Fruit fly (Drosophila melanogaster) whole organism, prepupa: Measurements from ENCODE around the gene Hydr2.

Source experiments
- CG10631 ChIP-seq: fragments of 200-800 bp; sonication (Bioruptor generic); optimal IDR thresholded peaks from 2 replicates; lab custom pipeline; 2016; ENCODE audit warnings: missing biosample characterization, missing genetic modification characterization
- CG11762 ChIP-seq: fragments of 200-800 bp; sonication (Bioruptor generic); optimal IDR thresholded peaks from 3 replicates; lab custom pipeline; 2016; ENCODE audit warnings: missing biosample characterization, missing genetic modification characterization; ENCODE audit not compliant: insufficient read depth
- CG15336 ChIP-seq: fragments of 200-800 bp; sonication (Bioruptor generic); IDR thresholded peaks from 2 replicates; pipeline ENCODE4 v1.3.6; 2022; ENCODE audit warnings: missing biosample characterization, missing genetic modification characterization
- CG34406 ChIP-seq: fragments of 200-800 bp; sonication (Bioruptor generic); optimal IDR thresholded peaks from 3 replicates; lab custom pipeline; 2016; ENCODE audit warnings: missing biosample characterization, missing genetic modification characterization
- CG3919 ChIP-seq: fragments of 200-800 bp; sonication (Bioruptor generic); optimal IDR thresholded peaks from 3 replicates; lab custom pipeline; 2016; ENCODE audit warnings: missing biosample characterization, missing genetic modification characterization
- CG4318 ChIP-seq: fragments of 200-800 bp; sonication (Bioruptor generic); optimal IDR thresholded peaks from 3 replicates; lab custom pipeline; 2017; ENCODE audit warnings: missing biosample characterization, mild to moderate bottlenecking, missing genetic modification characterization
- CG6163 ChIP-seq: fragments of 200-800 bp; sonication (Bioruptor generic); IDR thresholded peaks from 3 replicates; pipeline ENCODE4 v1.3.6; 2022; ENCODE audit warnings: missing biosample characterization, missing genetic modification characterization
- CG6276 ChIP-seq: fragments of 200-800 bp; sonication (Bioruptor generic); optimal IDR thresholded peaks from 2 replicates; lab custom pipeline; 2017; ENCODE audit warnings: missing biosample characterization, mild to moderate bottlenecking, missing genetic modification characterization
- CG6854 ChIP-seq: fragments of 200-800 bp; sonication (Bioruptor generic); optimal IDR thresholded peaks from 2 replicates; lab custom pipeline; 2017; ENCODE audit warnings: missing biosample characterization, mild to moderate bottlenecking, missing genetic modification characterization
- CG8632 ChIP-seq: fragments of 200-800 bp; sonication (Bioruptor generic); optimal IDR thresholded peaks from 3 replicates; lab custom pipeline; 2016; ENCODE audit warnings: missing biosample characterization, missing genetic modification characterization
- CG9139 ChIP-seq: fragments of 200-800 bp; sonication (Bioruptor generic); optimal IDR thresholded peaks from 3 replicates; lab custom pipeline; 2017; ENCODE audit warnings: missing biosample characterization, mild to moderate bottlenecking, missing genetic modification characterization
- Ets96B ChIP-seq: fragments of 200-800 bp; optimal IDR thresholded peaks from 2 replicates; lab custom pipeline; 2019; ENCODE audit warnings: missing biosample characterization, mild to moderate bottlenecking, missing genetic modification characterization, moderate library complexity
- Hr39 ChIP-seq: fragments of 200-800 bp; sonication (Bioruptor generic); optimal IDR thresholded peaks from 2 replicates; lab custom pipeline; 2016; ENCODE audit warnings: missing biosample characterization, missing genetic modification characterization
- Met ChIP-seq: fragments of 200-800 bp; sonication (Bioruptor generic); optimal IDR thresholded peaks from 3 replicates; lab custom pipeline; 2016; ENCODE audit warnings: missing biosample characterization, missing genetic modification characterization
- Smox ChIP-seq: fragments of 200-800 bp; sonication (Bioruptor generic); optimal IDR thresholded peaks from 3 replicates; lab custom pipeline; 2016; ENCODE audit warnings: missing biosample characterization, missing genetic modification characterization
- Sox102F ChIP-seq: fragments of 200-800 bp; sonication (Bioruptor generic); optimal IDR thresholded peaks from 2 replicates; lab custom pipeline; 2016; ENCODE audit warnings: missing biosample characterization, mild to moderate bottlenecking, missing genetic modification characterization
- Sox14 ChIP-seq: fragments of 200-800 bp; sonication (Bioruptor generic); optimal IDR thresholded peaks from 3 replicates; lab custom pipeline; 2016; ENCODE audit warnings: missing biosample characterization, missing genetic modification characterization
- dac ChIP-seq: fragments of 200-800 bp; sonication (Bioruptor generic); optimal IDR thresholded peaks from 2 replicates; lab custom pipeline; 2017; ENCODE audit warnings: missing biosample characterization, mild to moderate bottlenecking, missing genetic modification characterization
- net ChIP-seq: fragments of 200-800 bp; sonication (Bioruptor generic); optimal IDR thresholded peaks from 3 replicates; lab custom pipeline; 2016; ENCODE audit warnings: missing biosample characterization, missing genetic modification characterization
- salr ChIP-seq, 2 experiments: fragments of 200-800 bp; sonication (Bioruptor generic); optimal IDR thresholded peaks; 3 replicates each; lab custom pipeline; 2016 to 2018; ENCODE audit warnings: missing biosample characterization in 2 of 2, missing genetic modification characterization in 2 of 2, mild to moderate bottlenecking in 1 of 2
- ss ChIP-seq, 2 experiments: fragments of 200-800 bp; sonication (Bioruptor generic); optimal IDR thresholded peaks; 2 replicates in 1 of 2; 3 replicates in 1 of 2; lab custom pipeline; 2017 to 2018; ENCODE audit warnings: mild to moderate bottlenecking in 2 of 2, missing biosample characterization in 2 of 2, missing genetic modification characterization in 2 of 2, moderate library complexity in 1 of 2
- svp ChIP-seq: fragments of 200-800 bp; sonication (Bioruptor generic); peaks from one replicate; lab custom pipeline; 2016; ENCODE audit warnings: missing biosample characterization, missing genetic modification characterization
- vri ChIP-seq: fragments of 200-800 bp; sonication (Bioruptor generic); optimal IDR thresholded peaks from 3 replicates; lab custom pipeline; 2016; ENCODE audit warnings: missing biosample characterization, mild to moderate bottlenecking, missing genetic modification characterization

The Hydr2 gene

dm6 chr2L:3188875-3189274 is 25.4 kb downstream of the Hydr2 start (continued):
- TF ChIP-seq CG3919 (GFP tag; lab: Kevin White, UChicago) (peak; percentile 37), Hr39 (peak; percentile 42), svp (GFP tag; lab: Kevin White, UChicago) (peak; percentile 65), CG15336 (GFP tag; lab: Robert Waterston, UW) (peak; percentile 39; the same call in 1 of the 2 replicates), CG10631 (GFP tag; lab: Kevin White, UChicago) (peak; percentile 24), CG11762 (no peak), Met (GFP tag; lab: Kevin White, UChicago) (peak; percentile 18), net (no peak)

dm6 chr2L:3199556-3199955 is 36.1 kb downstream of the Hydr2 start:
- no peak for TF ChIP-seq vri (GFP tag; lab: Kevin White, UChicago)
- TF ChIP-seq dac (GFP tag; lab: Kevin White, UChicago): no peak
- no peak for TF ChIP-seq Sox102F (GFP tag; lab: Kevin White, UChicago)
- no peak for TF ChIP-seq CG6163 (GFP tag; lab: Robert Waterston, UW)
- TF ChIP-seq CG6854 (GFP tag; lab: Kevin White, UChicago): no peak
- TF ChIP-seq CG4318 (GFP tag; lab: Kevin White, UChicago): no peak
- no peak for TF ChIP-seq ss (GFP tag; optimal IDR thresholded peaks at IDR 0.05; lab: Kevin White, UChicago)
- no peak for TF ChIP-seq Ets96B (tag; lab: Kevin White, UChicago)
- no peak for TF ChIP-seq salr (GFP tag; optimal IDR thresholded peaks at IDR 0.05; lab: Kevin White, UChicago)
- no peak for TF ChIP-seq Sox14 (GFP tag; lab: Kevin White, UChicago)
- TF ChIP-seq CG8632 (GFP tag; lab: Kevin White, UChicago): no peak
- TF ChIP-seq CG34406 (GFP tag; lab: Kevin White, UChicago): no peak
- no peak for TF ChIP-seq CG9139 (GFP tag; lab: Kevin White, UChicago)

DNA sequence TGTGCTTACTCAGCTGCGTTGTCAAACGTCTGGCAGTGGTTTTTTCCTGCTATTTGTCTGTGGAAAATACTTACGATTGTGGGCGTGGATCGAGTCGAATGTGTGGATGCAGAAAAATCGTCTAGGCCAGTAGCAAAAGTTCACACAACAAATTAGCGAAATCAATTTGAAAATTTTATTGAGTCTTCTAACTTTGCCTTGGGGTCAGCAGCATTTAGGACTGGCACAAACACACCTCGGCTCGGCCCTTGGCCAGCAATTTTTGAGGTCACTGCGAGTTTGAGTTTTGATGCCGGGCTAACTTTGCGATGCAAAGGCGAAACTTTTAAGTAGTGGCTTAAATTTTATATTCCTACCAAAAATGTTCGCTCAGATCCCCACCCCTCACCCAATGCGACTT is 37.0 kb downstream of the Hydr2 start, which contains the start of gene CG34393:
Gene CG34393, minus strand, starts transcription at position 101 of the 400 bp plus-strand sequence.
- TF ChIP-seq ss (GFP tag; optimal IDR thresholded peaks at IDR 0.05; lab: Kevin White, UChicago): no peak
- no peak for TF ChIP-seq Smox (GFP tag; lab: Kevin White, UChicago)
- no peak for TF ChIP-seq CG11762
- TF ChIP-seq CG6276 (GFP tag; lab: Kevin White, UChicago): no peak
- no peak for TF ChIP-seq CG10631 (GFP tag; lab: Kevin White, UChicago)
